Worm (Caenorhabditis elegans) whole organism, young adult: ENCODE data around the gene ZK1320.7.

Experiments used
- K11D2.4 ChIP-seq: fragments of 200-800 bp; sonication (Bioruptor generic); IDR thresholded peaks from 2 replicates; pipeline ENCODE4 v1.3.6; 2022; ENCODE audit warnings: missing genetic modification reagents, missing genetic modification characterization, missing compliant biosample characterization
- K12H6.12 ChIP-seq: fragments of 200-800 bp; sonication (Bioruptor generic); optimal IDR thresholded peaks from 2 replicates; lab custom pipeline; 2018; ENCODE audit warnings: mild to moderate bottlenecking, missing genetic modification characterization, missing compliant biosample characterization
- T26A5.8 ChIP-seq: sonication (generic microtip); optimal IDR thresholded peaks from 2 replicates; lab custom pipeline; 2016; ENCODE audit warnings: missing genetic modification characterization, missing compliant biosample characterization
- Y53G8AR.9 ChIP-seq: fragments of 200-800 bp; sonication (Bioruptor generic); conservative IDR thresholded peaks from 2 replicates; pipeline ENCODE4 v1.3.6; 2022; ENCODE audit warnings: missing genetic modification reagents, missing genetic modification characterization, missing compliant biosample characterization
- Y56A3A.18 ChIP-seq: fragments of 200-800 bp; sonication (Bioruptor generic); IDR thresholded peaks from 2 replicates; pipeline ENCODE4 v1.3.6; 2022; ENCODE audit warnings: missing genetic modification reagents, missing genetic modification characterization, missing compliant biosample characterization
- Y67H2A.10 ChIP-seq: fragments of 200-800 bp; sonication (Bioruptor generic); conservative IDR thresholded peaks from 2 replicates; pipeline ENCODE4 v1.3.6; 2022; ENCODE audit warnings: missing genetic modification reagents, missing genetic modification characterization, missing compliant biosample characterization
- ZK185.1 ChIP-seq: sonication (generic microtip); optimal IDR thresholded peaks from 2 replicates; lab custom pipeline; 2016; ENCODE audit warnings: mild to moderate bottlenecking, missing genetic modification characterization, missing compliant biosample characterization; ENCODE audit not compliant: poor library complexity, severe bottlenecking
- akir-1 ChIP-seq: fragments of 200-800 bp; sonication (Bioruptor generic); optimal IDR thresholded peaks from 2 replicates; lab custom pipeline; 2018; ENCODE audit warnings: mild to moderate bottlenecking, missing genetic modification characterization, moderate library complexity, missing compliant biosample characterization
- attf-3 ChIP-seq: fragments of 200-800 bp; sonication (Bioruptor generic); conservative IDR thresholded peaks from 2 replicates; pipeline ENCODE4 v1.3.6; 2022; ENCODE audit warnings: missing genetic modification reagents, missing genetic modification characterization, missing compliant biosample characterization
- attf-5 ChIP-seq: fragments of 200-800 bp; sonication (Bioruptor generic); optimal IDR thresholded peaks from 2 replicates; lab custom pipeline; 2018; ENCODE audit warnings: mild to moderate bottlenecking, missing genetic modification characterization, missing compliant biosample characterization
- attf-6 ChIP-seq: fragments of 200-800 bp; sonication (Bioruptor generic); IDR thresholded peaks from 2 replicates; pipeline ENCODE4 v1.3.6; 2022; ENCODE audit warnings: missing genetic modification reagents, missing genetic modification characterization, missing compliant biosample characterization
- cebp-2 ChIP-seq: fragments of 200-800 bp; sonication (Bioruptor generic); IDR thresholded peaks from 2 replicates; pipeline ENCODE4 v1.3.6; 2022; ENCODE audit warnings: missing genetic modification characterization, missing compliant biosample characterization
- ceh-100 ChIP-seq: fragments of 200-800 bp; sonication (Bioruptor generic); IDR thresholded peaks from 2 replicates; pipeline ENCODE4 v1.3.6; 2022; ENCODE audit warnings: missing genetic modification reagents, missing genetic modification characterization, missing compliant biosample characterization
- ceh-27 ChIP-seq: fragments of 200-800 bp; sonication (Bioruptor generic); optimal IDR thresholded peaks from 2 replicates; lab custom pipeline; 2018; ENCODE audit warnings: mild to moderate bottlenecking, missing genetic modification characterization, moderate library complexity, missing compliant biosample characterization
- die-1 ChIP-seq: sonication (generic microtip); optimal IDR thresholded peaks from 2 replicates; lab custom pipeline; 2016; ENCODE audit warnings: missing genotype, mild to moderate bottlenecking, missing genetic modification characterization, missing compliant biosample characterization
- efl-1 ChIP-seq: fragments of 150-350 bp; optimal IDR thresholded peaks from 2 replicates; lab custom pipeline; 2014; ENCODE audit warnings: missing biosample characterization, missing genetic modification reagents, missing genetic modification characterization
- him-1 ChIP-seq: sonication (generic microtip); optimal IDR thresholded peaks from 2 replicates; lab custom pipeline; 2016; ENCODE audit warnings: missing genotype, missing genetic modification reagents, missing genetic modification characterization, missing compliant biosample characterization
- hmg-1.2 ChIP-seq: fragments of 200-800 bp; sonication (Bioruptor generic); IDR thresholded peaks from 2 replicates; pipeline ENCODE4 v1.3.6; 2022; ENCODE audit warnings: missing genetic modification reagents, missing genetic modification characterization, missing compliant biosample characterization
- let-607 ChIP-seq, 2 experiments: fragments of 200-800 bp in 1 of 2; sonication (Bioruptor generic) in 1 of 2; sonication (generic microtip) in 1 of 2; optimal IDR thresholded peaks; 2 replicates each; lab custom pipeline; 2016 to 2018; ENCODE audit warnings: mild to moderate bottlenecking in 2 of 2, missing compliant biosample characterization in 2 of 2, missing genetic modification characterization in 2 of 2, moderate library complexity in 2 of 2, missing genotype in 1 of 2
- lin-40 ChIP-seq: sonication (generic microtip); optimal IDR thresholded peaks from 2 replicates; lab custom pipeline; 2016; ENCODE audit warnings: missing genetic modification characterization, mild to moderate bottlenecking, missing compliant biosample characterization, missing genotype, missing genetic modification reagents
- lin-54 ChIP-seq: fragments of 200-800 bp; sonication (Bioruptor generic); optimal IDR thresholded peaks from 2 replicates; lab custom pipeline; 2018; ENCODE audit warnings: mild to moderate bottlenecking, missing genetic modification characterization, missing compliant biosample characterization
- madf-10 ChIP-seq: sonication (generic microtip); optimal IDR thresholded peaks from 2 replicates; lab custom pipeline; 2016; ENCODE audit warnings: mild to moderate bottlenecking, missing genetic modification characterization, missing compliant biosample characterization
- mel-28 ChIP-seq: sonication (generic microtip); optimal IDR thresholded peaks from 2 replicates; lab custom pipeline; 2016; ENCODE audit warnings: borderline replicate concordance, mild to moderate bottlenecking, missing genetic modification characterization, missing compliant biosample characterization
- nfya-2 ChIP-seq: fragments of 200-800 bp; sonication (Bioruptor generic); IDR thresholded peaks from 2 replicates; pipeline ENCODE4 v1.3.6; 2022; ENCODE audit warnings: missing genetic modification reagents, missing genetic modification characterization, missing compliant biosample characterization
- nfyb-1 ChIP-seq: fragments of 200-800 bp; sonication (Bioruptor generic); IDR thresholded peaks from 2 replicates; pipeline ENCODE4 v1.3.6; 2022; ENCODE audit warnings: missing genetic modification reagents, missing genetic modification characterization, missing compliant biosample characterization
- nhr-120 ChIP-seq: fragments of 200-800 bp; sonication (Bioruptor generic); IDR thresholded peaks from 2 replicates; pipeline ENCODE4 v1.3.6; 2022; ENCODE audit warnings: missing genetic modification characterization, missing compliant biosample characterization
- nhr-80 ChIP-seq: sonication (generic microtip); optimal IDR thresholded peaks from 2 replicates; lab custom pipeline; 2016; ENCODE audit warnings: missing genetic modification characterization, missing compliant biosample characterization
- repo-1 ChIP-seq: sonication (generic microtip); optimal IDR thresholded peaks from 2 replicates; lab custom pipeline; 2017; ENCODE audit warnings: mild to moderate bottlenecking, missing genetic modification characterization, missing compliant biosample characterization
- rpc-1 ChIP-seq, 2 experiments: fragments of 150-350 bp in 1 of 2; sonication (generic microtip) in 1 of 2; optimal IDR thresholded peaks; 2 replicates each; lab custom pipeline; 2014 to 2018; ENCODE audit warnings: missing biosample characterization in 1 of 2, missing genetic modification characterization in 1 of 2, missing genetic modification reagents in 1 of 2, missing genotype in 1 of 2
- sdz-38 ChIP-seq: sonication (generic microtip); optimal IDR thresholded peaks from 2 replicates; lab custom pipeline; 2016; ENCODE audit warnings: missing genotype, missing genetic modification characterization, missing compliant biosample characterization
- sptf-2 ChIP-seq: fragments of 200-800 bp; sonication (Bioruptor generic); optimal IDR thresholded peaks from 2 replicates; lab custom pipeline; 2018; ENCODE audit warnings: mild to moderate bottlenecking, missing genetic modification characterization, missing compliant biosample characterization
- tbx-9 ChIP-seq: sonication (generic microtip); optimal IDR thresholded peaks from 2 replicates; lab custom pipeline; 2016; ENCODE audit warnings: borderline replicate concordance, missing genetic modification characterization, inconsistent platforms, missing compliant biosample characterization
- ztf-3 ChIP-seq: fragments of 200-800 bp; sonication (Bioruptor generic); optimal IDR thresholded peaks from 2 replicates; lab custom pipeline; 2018; ENCODE audit warnings: mild to moderate bottlenecking, missing genetic modification characterization, missing compliant biosample characterization

ZK1320.7 gene

ce11 chrII:9655530-9656139 is 15.8 kb upstream of the ZK1320.7 start, which contains the start of gene ZK1307.1:
ZK1307.1 (minus strand) TSS chrII:9655580.
- TF ChIP-seq repo-1 (tag; lab: Kevin White, UChicago) (no peak), mel-28 (no peak), nhr-120 (GFP tag; lab: Robert Waterston, UW) (no peak), madf-10 (tag; lab: Kevin White, UChicago) (no peak)
- TF ChIP-seq, all 124 proteins: peak for 0

- peak; percentile 53 for TF ChIP-seq nhr-80 (tag; lab: Kevin White, UChicago)
- TF ChIP-seq cebp-2: no peak
- no peak for TF ChIP-seq T26A5.8
- peak; percentile 26; the same call in 1 of the 2 replicates for TF ChIP-seq hmg-1.2
- peak; percentile 17 for TF ChIP-seq lin-40 (tag; lab: Kevin White, UChicago)
- TF ChIP-seq, all 124 proteins: peak for 3
Measured at ce11 chrII:9656210-9656755, 15.1 kb upstream of the ZK1320.7 start, which contains the start of gene gstk-1. gstk-1 (plus strand) TSS chrII:9656705.

- TF ChIP-seq nhr-80 (tag; lab: Kevin White, UChicago): peak; percentile 48
- TF ChIP-seq hmg-1.2: no peak
- no peak for TF ChIP-seq attf-3 (GFP tag; lab: Robert Waterston, UW)
- peak in 1 of 2 experiments; percentile 7 for TF ChIP-seq let-607 (tag; optimal IDR thresholded peaks at IDR 0.05; lab: Kevin White, UChicago)
- no peak for TF ChIP-seq nfyb-1 (GFP tag; lab: Robert Waterston, UW)
Measured at ce11 chrII:9658915-9659314, 12.5 kb upstream of the ZK1320.7 start, which contains the start of gene ZK1320.2. ZK1320.2 (minus strand) TSS chrII:9659002.

- TF ChIP-seq akir-1 (GFP tag; lab: Kevin White, UChicago) (no peak), ceh-27 (GFP tag; lab: Kevin White, UChicago) (no peak), attf-6 (no peak), nhr-80 (tag; lab: Kevin White, UChicago) (peak; percentile 56), K11D2.4 (no peak)
Measured at ce11 chrII:9660379-9660778, 11.0 kb upstream of the ZK1320.7 start, which contains the start of gene ZK1320.3. ZK1320.3 (minus strand) TSS chrII:9660419.

- no peak for TF ChIP-seq tbx-9 (tag; lab: Kevin White, UChicago)
- TF ChIP-seq ZK185.1: no peak
- TF ChIP-seq Y53G8AR.9: no peak
- TF ChIP-seq attf-5 (GFP tag; lab: Kevin White, UChicago): no peak
- no peak for TF ChIP-seq sdz-38
- TF ChIP-seq Y56A3A.18 (GFP tag; lab: Robert Waterston, UW): no peak
- TF ChIP-seq lin-54: no peak
- no peak for TF ChIP-seq cebp-2
- no peak for TF ChIP-seq Y67H2A.10
- TF ChIP-seq him-1: no peak
- no peak for TF ChIP-seq ztf-3 (GFP tag; lab: Kevin White, UChicago)
- no peak for TF ChIP-seq efl-1 (GFP tag; lab: Kevin White, UChicago)
- TF ChIP-seq rpc-1 (optimal IDR thresholded peaks at IDR 0.05; lab: Kevin White, UChicago): no peak
- TF ChIP-seq rpc-1 (tag; optimal IDR thresholded peaks at IDR 0.05; lab: Kevin White, UChicago): no peak
Measured at ce11 chrII:9662160-9662559, 9.2 kb upstream of the ZK1320.7 start.

ce11 chrII:9662797-9663196 is 8.6 kb upstream of the ZK1320.7 start, which contains the start of gene cyp-13A10:
cyp-13A10 (minus strand) TSS chrII:9662884.
- TF ChIP-seq ceh-27 (GFP tag; lab: Kevin White, UChicago) (no peak), ceh-100 (no peak), nfya-2 (GFP tag; lab: Robert Waterston, UW) (no peak), attf-3 (GFP tag; lab: Robert Waterston, UW) (no peak), let-607 (tag; optimal IDR thresholded peaks at IDR 0.05; lab: Kevin White, UChicago) (no peak), K12H6.12 (tag; lab: Kevin White, UChicago) (no peak), nfyb-1 (GFP tag; lab: Robert Waterston, UW) (no peak), die-1 (no peak), sptf-2 (GFP tag; lab: Kevin White, UChicago) (no peak)
